Worm (Caenorhabditis elegans) whole organism, L2 larva: ENCODE results near the gene fust-1.

Source experiments
- C34F6.9 ChIP-seq: fragments of 150-350 bp; optimal IDR thresholded peaks from 2 replicates; lab custom pipeline; 2014; ENCODE audit warnings: missing biosample characterization, missing genetic modification characterization
- F13H6.1 ChIP-seq: sonication (generic microtip); optimal IDR thresholded peaks from 2 replicates; lab custom pipeline; 2016; ENCODE audit warnings: missing genetic modification characterization, missing compliant biosample characterization
- R02D3.7 ChIP-seq: fragments of 150-350 bp; optimal IDR thresholded peaks from 2 replicates; lab custom pipeline; 2014; ENCODE audit warnings: missing biosample characterization, missing genetic modification characterization
- Y55F3AM.14 ChIP-seq: fragments of 200-800 bp; sonication (Bioruptor generic); optimal IDR thresholded peaks from 2 replicates; lab custom pipeline; 2018; ENCODE audit warnings: mild to moderate bottlenecking, missing genetic modification characterization, missing compliant biosample characterization
- ZK546.5 ChIP-seq: sonication (generic microtip); optimal IDR thresholded peaks from 2 replicates; lab custom pipeline; 2017; ENCODE audit warnings: missing biosample characterization, missing genetic modification characterization
- alr-1 ChIP-seq: fragments of 150-350 bp; optimal IDR thresholded peaks from 2 replicates; lab custom pipeline; 2014; ENCODE audit warnings: missing biosample characterization, missing genetic modification characterization
- aly-2 ChIP-seq: fragments of 150-350 bp; optimal IDR thresholded peaks from 2 replicates; lab custom pipeline; 2014; ENCODE audit warnings: missing biosample characterization, missing genetic modification characterization
- ama-1 ChIP-seq: fragments of 150-350 bp; optimal IDR thresholded peaks from 2 replicates; lab custom pipeline; 2018; ENCODE audit warnings: inconsistent platforms
- crh-2 ChIP-seq: sonication (generic microtip); optimal IDR thresholded peaks from 2 replicates; lab custom pipeline; 2017; ENCODE audit warnings: missing biosample characterization, missing genetic modification characterization
- dmd-4 ChIP-seq: sonication (generic microtip); optimal IDR thresholded peaks from 2 replicates; lab custom pipeline; 2017; ENCODE audit warnings: missing biosample characterization, missing genetic modification characterization
- egl-27 ChIP-seq: sonication (generic microtip); optimal IDR thresholded peaks from 3 replicates; lab custom pipeline; 2017; ENCODE audit warnings: missing biosample characterization, missing genetic modification reagents, missing genetic modification characterization
- elt-3 ChIP-seq: sonication (generic microtip); optimal IDR thresholded peaks from 2 replicates; lab custom pipeline; 2017; ENCODE audit warnings: missing biosample characterization, missing genetic modification characterization
- fos-1 ChIP-seq: fragments of 150-350 bp; optimal IDR thresholded peaks from 2 replicates; lab custom pipeline; 2014; ENCODE audit warnings: missing biosample characterization, missing genetic modification characterization
- gmeb-1 ChIP-seq: fragments of 150-350 bp; optimal IDR thresholded peaks from 2 replicates; lab custom pipeline; 2014; ENCODE audit warnings: missing biosample characterization, missing genetic modification characterization
- lin-11 ChIP-seq: fragments of 150-350 bp; sonication (generic microtip); optimal IDR thresholded peaks from 2 replicates; lab custom pipeline; 2014; ENCODE audit warnings: missing biosample characterization, missing genetic modification characterization, inconsistent platforms, mixed read lengths
- lin-13 ChIP-seq: fragments of 150-350 bp; optimal IDR thresholded peaks from 2 replicates; lab custom pipeline; 2014; ENCODE audit warnings: missing biosample characterization, missing genetic modification reagents, missing genetic modification characterization
- lsy-2 ChIP-seq, 2 experiments: fragments of 150-350 bp in 1 of 2; sonication (generic microtip) in 1 of 2; optimal IDR thresholded peaks; 2 replicates each; lab custom pipeline; 2014 to 2017; ENCODE audit warnings: missing biosample characterization in 2 of 2, missing genetic modification characterization in 2 of 2
- mab-5 ChIP-seq: fragments of 150-350 bp; optimal IDR thresholded peaks from 2 replicates; lab custom pipeline; 2014; ENCODE audit warnings: missing biosample characterization, missing genetic modification characterization
- mdl-1 ChIP-seq, 2 experiments: fragments of 150-350 bp in 1 of 2; sonication (generic microtip) in 1 of 2; optimal IDR thresholded peaks; 2 replicates each; lab custom pipeline; 2017; ENCODE audit warnings: missing biosample characterization in 2 of 2, missing genetic modification characterization in 2 of 2
- nhr-10 ChIP-seq: sonication (generic microtip); optimal IDR thresholded peaks from 2 replicates; lab custom pipeline; 2017; ENCODE audit warnings: missing biosample characterization, missing genetic modification characterization
- nhr-11 ChIP-seq: fragments of 150-350 bp; optimal IDR thresholded peaks from 2 replicates; lab custom pipeline; 2014; ENCODE audit warnings: missing biosample characterization, missing genetic modification characterization
- nhr-12 ChIP-seq: fragments of 150-350 bp; optimal IDR thresholded peaks from 2 replicates; lab custom pipeline; 2014; ENCODE audit warnings: missing biosample characterization, missing genetic modification characterization
- nhr-21 ChIP-seq: fragments of 150-350 bp; optimal IDR thresholded peaks from 2 replicates; lab custom pipeline; 2014; ENCODE audit warnings: missing biosample characterization, missing genetic modification characterization
- nhr-23 ChIP-seq: fragments of 150-350 bp; optimal IDR thresholded peaks from 2 replicates; lab custom pipeline; 2014; ENCODE audit warnings: missing biosample characterization, missing genetic modification reagents, missing genetic modification characterization
- nhr-25 ChIP-seq: fragments of 150-350 bp; sonication (generic microtip); optimal IDR thresholded peaks from 3 replicates; lab custom pipeline; 2014; ENCODE audit warnings: missing biosample characterization, missing genetic modification characterization
- nhr-77 ChIP-seq: fragments of 150-350 bp; optimal IDR thresholded peaks from 2 replicates; lab custom pipeline; 2014; ENCODE audit warnings: missing biosample characterization, missing genetic modification characterization
- peb-1 ChIP-seq: fragments of 150-350 bp; optimal IDR thresholded peaks from 2 replicates; lab custom pipeline; 2014; ENCODE audit warnings: missing biosample characterization, missing genetic modification characterization
- sem-4 ChIP-seq: fragments of 150-350 bp; optimal IDR thresholded peaks from 2 replicates; lab custom pipeline; 2014; ENCODE audit warnings: missing biosample characterization, missing genetic modification reagents, missing genetic modification characterization
- skn-1 ChIP-seq: sonication (generic microtip); optimal IDR thresholded peaks from 2 replicates; lab custom pipeline; 2017; ENCODE audit warnings: missing biosample characterization, missing genetic modification characterization
- sma-9 ChIP-seq, 2 experiments: fragments of 150-350 bp in 1 of 2; sonication (generic microtip) in 1 of 2; optimal IDR thresholded peaks; 2 replicates each; lab custom pipeline; 2014 to 2016; ENCODE audit warnings: missing genetic modification characterization in 2 of 2, mild to moderate bottlenecking in 1 of 2, missing biosample characterization in 1 of 2, missing compliant biosample characterization in 1 of 2, missing genetic modification reagents in 1 of 2, moderate library complexity in 1 of 2
- snpc-4 ChIP-seq: fragments of 150-350 bp; optimal IDR thresholded peaks from 2 replicates; lab custom pipeline; 2014; ENCODE audit warnings: missing biosample characterization, missing genetic modification characterization
- unc-39 ChIP-seq: fragments of 150-350 bp; optimal IDR thresholded peaks from 2 replicates; lab custom pipeline; 2014; ENCODE audit warnings: missing biosample characterization, missing genetic modification characterization
- unc-55 ChIP-seq: fragments of 150-350 bp; sonication (generic microtip); optimal IDR thresholded peaks from 3 replicates; lab custom pipeline; 2014; ENCODE audit warnings: missing biosample characterization, missing genetic modification reagents, missing genetic modification characterization
- unc-62 ChIP-seq: fragments of 150-350 bp; optimal IDR thresholded peaks from 2 replicates; lab custom pipeline; 2014; ENCODE audit warnings: missing biosample characterization, missing genetic modification reagents, missing genetic modification characterization
- zag-1 ChIP-seq: fragments of 150-350 bp; optimal IDR thresholded peaks from 2 replicates; lab custom pipeline; 2014; ENCODE audit warnings: missing biosample characterization, missing genetic modification characterization
- ztf-11 ChIP-seq: sonication (generic microtip); optimal IDR thresholded peaks from 2 replicates; lab custom pipeline; 2017; ENCODE audit warnings: missing biosample characterization, missing genetic modification characterization
- ztf-4 ChIP-seq: fragments of 150-350 bp; optimal IDR thresholded peaks from 2 replicates; lab custom pipeline; 2014; ENCODE audit warnings: missing biosample characterization, missing genetic modification characterization

Gene fust-1

ce11 chrII:7112780-7113179 is 39.6 kb upstream of the fust-1 start, which contains the start of gene F10E7.6:
Gene F10E7.6 (plus strand): TSS chrII:7113080.
- TF ChIP-seq gmeb-1 (no peak), mdl-1 (tag; optimal IDR thresholded peaks at IDR 0.05; lab: Kevin White, UChicago) (no peak), zag-1 (tag; lab: Kevin White, UChicago) (no peak), R02D3.7 (tag; lab: Kevin White, UChicago) (no peak), nhr-23 (no peak), lin-13 (no peak), nhr-21 (tag; lab: Kevin White, UChicago) (no peak), mab-5 (tag; lab: Kevin White, UChicago) (no peak), Y55F3AM.14 (GFP tag; lab: Kevin White, UChicago) (no peak), C34F6.9 (tag; lab: Kevin White, UChicago) (no peak), unc-39 (tag; lab: Kevin White, UChicago) (no peak), ZK546.5 (tag; lab: Kevin White, UChicago) (no peak), unc-55 (GFP tag; lab: Kevin White, UChicago) (no peak), nhr-25 (tag; lab: Kevin White, UChicago) (no peak)

ce11 chrII:7115638-7116037 is 36.7 kb upstream of the fust-1 start, which contains the start of gene cutl-5:
Gene cutl-5 (minus strand): TSS chrII:7115906.
- no peak for TF ChIP-seq mab-5 (tag; lab: Kevin White, UChicago)
- TF ChIP-seq lin-11 (tag; lab: Kevin White, UChicago): no peak
- no peak for TF ChIP-seq snpc-4
- no peak for TF ChIP-seq ZK546.5 (tag; lab: Kevin White, UChicago)
- no peak for TF ChIP-seq nhr-77 (tag; lab: Kevin White, UChicago)
- no peak for TF ChIP-seq peb-1
- TF ChIP-seq nhr-11 (tag; lab: Kevin White, UChicago): no peak

- no peak for TF ChIP-seq elt-3
- no peak for TF ChIP-seq ama-1 (lab: Kevin White, UChicago)
- TF ChIP-seq nhr-10: no peak
- no peak for TF ChIP-seq crh-2 (tag; lab: Kevin White, UChicago)
These were observed 36.0 kb upstream of the fust-1 start, which contains the start of gene spon-1 for ce11 chrII:7116350-7116749. Gene spon-1 (plus strand): TSS chrII:7116557.

- TF ChIP-seq ztf-4 (tag; lab: Kevin White, UChicago) (no peak), ama-1 (lab: Kevin White, UChicago) (no peak), nhr-21 (tag; lab: Kevin White, UChicago) (no peak)
These were observed 32.9 kb upstream of the fust-1 start for ce11 chrII:7119525-7119924.

ce11 chrII:7121762-7122292 is 30.6 kb upstream of the fust-1 start, which contains the start of gene F10E7.2:
Gene F10E7.2 (plus strand): TSS chrII:7122242.
- TF ChIP-seq zag-1 (tag; lab: Kevin White, UChicago) (no peak), mab-5 (tag; lab: Kevin White, UChicago) (no peak), skn-1 (no peak), ZK546.5 (tag; lab: Kevin White, UChicago) (no peak), nhr-12 (tag; lab: Kevin White, UChicago) (no peak), unc-62 (no peak), sem-4 (no peak), egl-27 (tag; lab: Kevin White, UChicago) (no peak), aly-2 (tag; lab: Kevin White, UChicago) (no peak), alr-1 (tag; lab: Kevin White, UChicago) (no peak), F13H6.1 (no peak), ama-1 (lab: Kevin White, UChicago) (no peak), nhr-25 (tag; lab: Kevin White, UChicago) (no peak)

ce11 chrII:7122661-7123418 is 29.5 kb upstream of the fust-1 start, which contains the start of gene F10E7.11:
Gene F10E7.11 (minus strand): TSS chrII:7122892.
- peak; percentile 82 for TF ChIP-seq sma-9 (GFP tag; optimal IDR thresholded peaks at IDR 0.05; lab: Kevin White, UChicago)
- TF ChIP-seq sma-9 (tag; optimal IDR thresholded peaks at IDR 0.05; lab: Kevin White, UChicago): no peak
- no peak for TF ChIP-seq gmeb-1
- TF ChIP-seq unc-55 (GFP tag; lab: Kevin White, UChicago): peak; percentile 69
- no peak for TF ChIP-seq lin-11 (tag; lab: Kevin White, UChicago)
- TF ChIP-seq nhr-25 (tag; lab: Kevin White, UChicago): no peak
- TF ChIP-seq ztf-11 (tag; lab: Kevin White, UChicago): no peak
- peak; percentile 8 for TF ChIP-seq F13H6.1
- TF ChIP-seq lsy-2 (tag; optimal IDR thresholded peaks at IDR 0.05; lab: Kevin White, UChicago): peak in 1 of 2 experiments; percentile 55
- no peak for TF ChIP-seq alr-1 (tag; lab: Kevin White, UChicago)
- TF ChIP-seq C34F6.9 (tag; lab: Kevin White, UChicago): peak; percentile 20
- TF ChIP-seq ztf-4 (tag; lab: Kevin White, UChicago): no peak
- TF ChIP-seq dmd-4 (tag; lab: Kevin White, UChicago): no peak
- no peak for TF ChIP-seq fos-1 (tag; lab: Kevin White, UChicago)
